1 fruit fly cellular context compared by ENCODE assay signal in genomic region chr3R:21619117-21619650, dm6.
A peak's percentile ranks its signal among the peaks of the same experiment; 100 is the strongest.
TF ChIP-seq lines count a peak whose summit lies in the region.

TSS of gene InR (minus strand) at chr3R:21619321.

TF ChIP-seq in whole organism, embryonic, 481 proteins besides CTCF, POLR2A, EP300 and RAD21 (continued from another document):
- peak; percentile 46 for TF ChIP-seq hkb (optimal IDR thresholded peaks at IDR 0.05; lab: Kevin White, UChicago)
- no peak for TF ChIP-seq hkb (GFP tag; IDR thresholded peaks at IDR 0.05; lab: Robert Waterston, UW)
- TF ChIP-seq CG11695 (GFP tag; IDR thresholded peaks at IDR 0.05; lab: Robert Waterston, UW): no peak
- no peak for TF ChIP-seq h (optimal IDR thresholded peaks at IDR 0.05; lab: Kevin White, UChicago)
- TF ChIP-seq CG8944 (GFP tag; optimal IDR thresholded peaks at IDR 0.05; lab: Kevin White, UChicago): peak; percentile 79
- TF ChIP-seq CG30403 (GFP tag; optimal IDR thresholded peaks at IDR 0.05; lab: Kevin White, UChicago): peak; percentile 82
- TF ChIP-seq vvl (GFP tag; IDR thresholded peaks at IDR 0.05; lab: Robert Waterston, UW): no peak
- peak; percentile 34 for TF ChIP-seq CG17186 (GFP tag; optimal IDR thresholded peaks at IDR 0.05; lab: Kevin White, UChicago)
- no peak for TF ChIP-seq ken (GFP tag; IDR thresholded peaks at IDR 0.05; lab: Robert Waterston, UW)
- peak in 1 of 3 experiments; percentile 90 for TF ChIP-seq Stat92E (GFP tag; optimal IDR thresholded peaks at IDR 0.05; lab: Kevin White, UChicago)
- TF ChIP-seq CG33213 (GFP tag; optimal IDR thresholded peaks at IDR 0.05; lab: Kevin White, UChicago): peak; percentile 84
- TF ChIP-seq CG9609 (GFP tag; optimal IDR thresholded peaks at IDR 0.05; lab: Kevin White, UChicago): peak; percentile 58
- TF ChIP-seq CG8765 (GFP tag; IDR thresholded peaks at IDR 0.05; lab: Robert Waterston, UW): no peak
- TF ChIP-seq CG6175 (GFP tag; IDR thresholded peaks at IDR 0.05; lab: Robert Waterston, UW): no peak
- no peak for TF ChIP-seq nerfin-2 (GFP tag; IDR thresholded peaks at IDR 0.05; lab: Robert Waterston, UW; ENCODE audit: partially characterized antibody)
- no peak for TF ChIP-seq CG7745 (tag; optimal IDR thresholded peaks at IDR 0.05; lab: Kevin White, UChicago)
- no peak for TF ChIP-seq Dll (GFP tag; IDR thresholded peaks at IDR 0.05; lab: Robert Waterston, UW; ENCODE audit: partially characterized antibody)
- TF ChIP-seq nau (GFP tag; optimal IDR thresholded peaks at IDR 0.05; lab: Kevin White, UChicago): peak; percentile 23
TF ChIP-seq in whole organism, embryonic: peak in this region for 257.
